Worm (Caenorhabditis elegans): Measurements from ENCODE around the gene ctns-1.

- no peak for TF ChIP-seq pqm-1 (tag; optimal IDR thresholded peaks at IDR 0.05)
- TF ChIP-seq nfya-1 (tag; optimal IDR thresholded peaks at IDR 0.05): no peak
- no peak for TF ChIP-seq ahr-1 (tag; optimal IDR thresholded peaks at IDR 0.05)
- TF ChIP-seq ceh-14 (tag; optimal IDR thresholded peaks at IDR 0.05): no peak
- TF ChIP-seq dmd-4 (tag; optimal IDR thresholded peaks at IDR 0.05; ENCODE audit: borderline replicate concordance): no peak
- no peak for TF ChIP-seq ama-1 (optimal IDR thresholded peaks at IDR 0.05)
- no peak for TF ChIP-seq F13H6.1 (tag; optimal IDR thresholded peaks at IDR 0.05)
- no peak for TF ChIP-seq che-1 (tag; optimal IDR thresholded peaks at IDR 0.05)
- TF ChIP-seq pat-9 (tag; optimal IDR thresholded peaks at IDR 0.05): no peak
- TF ChIP-seq elt-4 (tag; optimal IDR thresholded peaks at IDR 0.05): no peak
- no peak for TF ChIP-seq ceh-24 (tag; optimal IDR thresholded peaks at IDR 0.05)
- TF ChIP-seq elt-2 (tag; optimal IDR thresholded peaks at IDR 0.05): no peak
These were observed 7.2 kb downstream of the ctns-1 start, which contains the start of gene ulp-4 for ce11 chrII:8129495-8130010.

All from whole organism, late embryonic.